Fruit fly (Drosophila melanogaster): Measurements from ENCODE around the gene CG34180.

The CG34180 gene

DNA sequence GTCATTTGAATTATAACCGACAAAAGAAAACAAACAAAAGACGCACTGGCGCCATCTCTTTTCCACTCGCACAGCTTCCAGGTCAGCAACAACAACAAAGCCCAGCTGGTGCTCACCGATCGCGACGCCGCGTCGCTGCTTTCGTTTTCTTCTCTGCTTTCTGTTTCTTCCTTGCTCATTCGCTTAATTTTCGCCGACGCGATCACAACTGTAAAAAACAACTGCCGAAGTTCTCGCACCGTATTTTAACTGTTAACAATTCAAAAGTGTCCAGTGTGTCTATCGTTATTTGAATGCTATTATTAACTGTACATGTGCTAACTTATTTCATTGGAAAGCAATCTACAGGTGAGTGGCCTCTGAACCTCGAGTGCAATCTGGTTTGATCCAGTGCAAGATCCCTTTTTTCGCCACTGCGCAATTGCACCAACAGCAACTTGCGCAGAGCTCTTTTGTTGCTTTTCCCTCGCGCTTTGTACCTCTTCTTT is 39.9 kb downstream of the CG34180 start, which contains the start of gene stai (continued):
- TF ChIP-seq CG11902 (GFP tag; optimal IDR thresholded peaks at IDR 0.05): no peak
- TF ChIP-seq achi (GFP tag; optimal IDR thresholded peaks at IDR 0.05): peak; percentile 15
- TF ChIP-seq CG7368 (GFP tag; optimal IDR thresholded peaks at IDR 0.05): peak; percentile 17
- TF ChIP-seq CG31627 (GFP tag; optimal IDR thresholded peaks at IDR 0.05): no peak
- TF ChIP-seq CG8319 (GFP tag; optimal IDR thresholded peaks at IDR 0.05): no peak
- TF ChIP-seq salr (GFP tag; optimal IDR thresholded peaks at IDR 0.05): peak in 1 of 2 experiments; percentile 15
- no peak for TF ChIP-seq CG10631 (GFP tag; optimal IDR thresholded peaks at IDR 0.05)
- TF ChIP-seq net (GFP tag; optimal IDR thresholded peaks at IDR 0.05): peak; percentile 41
- no peak for TF ChIP-seq cyc (GFP tag; optimal IDR thresholded peaks at IDR 0.05)
- TF ChIP-seq Eip75B (GFP tag; optimal IDR thresholded peaks at IDR 0.05): peak; percentile 42
- no peak for TF ChIP-seq acj6 (GFP tag; optimal IDR thresholded peaks at IDR 0.05)
- TF ChIP-seq fd59A (GFP tag; optimal IDR thresholded peaks at IDR 0.05): no peak
- no peak for TF ChIP-seq CG16779 (tag; optimal IDR thresholded peaks at IDR 0.05)

DNA sequence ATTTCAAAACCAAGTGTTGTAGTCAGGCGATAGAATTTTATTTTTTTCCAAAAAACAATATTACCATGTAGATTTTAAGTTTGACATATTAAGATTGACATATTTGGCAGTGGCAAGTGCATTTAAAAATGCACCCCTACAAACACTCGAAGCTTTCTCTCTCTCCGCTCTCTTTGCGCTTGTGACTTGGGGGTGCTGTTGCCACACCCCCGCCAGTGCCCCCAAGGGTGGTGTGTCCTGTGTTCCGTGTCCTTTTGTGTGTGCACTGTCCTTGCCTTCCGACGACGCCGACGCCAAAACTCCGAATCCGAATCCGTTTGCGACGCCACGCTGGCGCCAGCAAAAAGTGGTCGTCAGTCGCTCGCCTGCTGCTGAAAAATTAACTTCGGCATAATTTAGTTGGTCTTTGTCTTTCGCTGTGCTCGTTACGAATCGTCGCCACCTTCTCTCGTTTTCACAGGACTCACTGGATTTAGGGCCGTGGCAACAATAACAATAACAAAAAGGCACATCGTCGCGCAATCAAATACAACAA is 49.1 kb downstream of the CG34180 start:
- TF ChIP-seq CG6792 (GFP tag; optimal IDR thresholded peaks at IDR 0.05): no peak
- TF ChIP-seq svp (GFP tag): peak; percentile 2
